Fruit fly (Drosophila melanogaster) whole organism, pupa: Measurements from ENCODE around the gene CG33298.

Source experiments
- CG10348 ChIP-seq: fragments of 200-800 bp; sonication (Bioruptor generic); IDR thresholded peaks from 2 replicates; pipeline ENCODE4 v1.3.6; 2022; ENCODE audit warnings: missing biosample characterization, missing genetic modification characterization
- CG12605 ChIP-seq: fragments of 200-800 bp; sonication (Bioruptor generic); IDR thresholded peaks from 2 replicates; pipeline ENCODE4 v1.3.6; 2022; ENCODE audit warnings: missing biosample characterization, missing genetic modification characterization
- CG13204 ChIP-seq: fragments of 200-800 bp; sonication (Bioruptor generic); optimal IDR thresholded peaks from 2 replicates; lab custom pipeline; 2018; ENCODE audit warnings: missing biosample characterization, mild to moderate bottlenecking, missing genetic modification characterization, moderate library complexity
- CG14655 ChIP-seq: fragments of 200-800 bp; sonication (Bioruptor generic); optimal IDR thresholded peaks from 3 replicates; lab custom pipeline; 2017; ENCODE audit warnings: mild to moderate bottlenecking, missing biosample characterization, missing genetic modification reagents, missing genetic modification characterization
- CG15710 ChIP-seq: fragments of 200-800 bp; sonication (Bioruptor generic); optimal IDR thresholded peaks from 2 replicates; lab custom pipeline; 2018; ENCODE audit warnings: missing biosample characterization, mild to moderate bottlenecking, missing genetic modification characterization, moderate library complexity
- CG17806 ChIP-seq: fragments of 200-800 bp; sonication (Bioruptor generic); optimal IDR thresholded peaks from 2 replicates; lab custom pipeline; 2018; ENCODE audit warnings: missing biosample characterization, mild to moderate bottlenecking, missing genetic modification characterization, moderate library complexity
- CG32121 ChIP-seq: fragments of 200-800 bp; sonication (Bioruptor generic); IDR thresholded peaks from 2 replicates; pipeline ENCODE4 v1.3.6; 2022; ENCODE audit warnings: missing biosample characterization, missing genetic modification characterization
- CG34367 ChIP-seq: fragments of 200-800 bp; sonication (Bioruptor generic); optimal IDR thresholded peaks from 2 replicates; lab custom pipeline; 2018; ENCODE audit warnings: missing biosample characterization, mild to moderate bottlenecking, missing genetic modification characterization
- CG4496 ChIP-seq: fragments of 200-800 bp; sonication (Bioruptor generic); IDR thresholded peaks from 3 replicates; pipeline ENCODE4 v1.3.6; 2022; ENCODE audit warnings: missing biosample characterization, missing genetic modification characterization
- CG8159 ChIP-seq: fragments of 200-800 bp; sonication (Bioruptor generic); optimal IDR thresholded peaks from 3 replicates; lab custom pipeline; 2018; ENCODE audit warnings: missing biosample characterization, mild to moderate bottlenecking, missing genetic modification characterization, moderate library complexity
- CG8301 ChIP-seq: fragments of 200-800 bp; sonication (Bioruptor generic); optimal IDR thresholded peaks from 2 replicates; lab custom pipeline; 2018; ENCODE audit warnings: missing biosample characterization, mild to moderate bottlenecking, missing genetic modification characterization
- CG9948 ChIP-seq: fragments of 200-800 bp; sonication (Bioruptor generic); optimal IDR thresholded peaks from 2 replicates; lab custom pipeline; 2018; ENCODE audit warnings: missing biosample characterization, mild to moderate bottlenecking, missing genetic modification characterization, moderate library complexity
- D1 ChIP-seq: fragments of 200-800 bp; sonication (Bioruptor generic); optimal IDR thresholded peaks from 2 replicates; lab custom pipeline; 2018; ENCODE audit warnings: missing biosample characterization, mild to moderate bottlenecking, missing genetic modification characterization, moderate library complexity
- EcR ChIP-seq: fragments of 200-800 bp; sonication (Bioruptor generic); optimal IDR thresholded peaks from 3 replicates; lab custom pipeline; 2019; ENCODE audit warnings: missing biosample characterization, missing genetic modification characterization, mild to moderate bottlenecking, moderate library complexity, missing genetic modification reagents
- Ets98B ChIP-seq: fragments of 200-800 bp; sonication (Bioruptor generic); IDR thresholded peaks from 2 replicates; pipeline ENCODE4 v1.3.6; 2022; ENCODE audit warnings: missing biosample characterization, missing genetic modification characterization
- Pif1A ChIP-seq: fragments of 200-800 bp; sonication (Bioruptor generic); optimal IDR thresholded peaks from 3 replicates; lab custom pipeline; 2016; ENCODE audit warnings: missing biosample characterization, missing genetic modification characterization
- Pif1B ChIP-seq: fragments of 200-800 bp; sonication (Bioruptor generic); optimal IDR thresholded peaks from 3 replicates; lab custom pipeline; 2016; ENCODE audit warnings: missing biosample characterization, missing genetic modification characterization
- Snoo ChIP-seq: fragments of 200-800 bp; sonication (Bioruptor generic); optimal IDR thresholded peaks from 3 replicates; lab custom pipeline; 2017; ENCODE audit warnings: missing biosample characterization, mild to moderate bottlenecking, missing genetic modification characterization, inconsistent platforms
- fd96Ca ChIP-seq: fragments of 200-800 bp; sonication (Bioruptor generic); IDR thresholded peaks from 3 replicates; pipeline ENCODE4 v1.3.6; 2022; ENCODE audit warnings: missing biosample characterization, missing genetic modification characterization
- gl ChIP-seq: fragments of 200-800 bp; sonication (Bioruptor generic); optimal IDR thresholded peaks from 2 replicates; lab custom pipeline; 2018; ENCODE audit warnings: missing biosample characterization, mild to moderate bottlenecking, missing genetic modification characterization
- rn ChIP-seq: fragments of 200-800 bp; sonication (Bioruptor generic); IDR thresholded peaks from 2 replicates; pipeline ENCODE4 v1.3.6; 2022; ENCODE audit warnings: missing biosample characterization, missing genetic modification characterization

The CG33298 gene

DNA sequence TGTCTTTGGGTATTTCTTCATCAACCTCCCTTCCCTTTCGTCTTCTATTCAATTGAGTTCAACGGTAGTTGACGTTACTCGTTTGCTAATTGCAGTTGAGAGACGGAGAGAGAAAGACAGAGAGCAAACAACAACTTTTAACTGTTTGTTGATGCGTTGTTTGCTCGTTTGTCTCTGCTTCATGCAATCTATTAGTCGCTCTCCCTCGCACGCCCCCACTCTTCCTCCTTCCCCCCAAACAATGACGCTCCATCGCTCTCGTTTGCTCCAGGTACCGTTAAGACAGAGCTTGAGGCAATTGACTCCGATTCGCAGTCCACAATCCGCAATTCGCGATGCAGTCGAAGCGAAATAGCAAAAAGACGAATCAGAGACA lies 2.0 kb downstream of the CG33298 start:
- TF ChIP-seq CG12605 (GFP tag; lab: Robert Waterston, UW) = peak; percentile 9; the same call in 1 of the 2 replicates
- TF ChIP-seq EcR (GFP tag; lab: Kevin White, UChicago) = peak; percentile 81
- TF ChIP-seq CG17806 (tag; lab: Kevin White, UChicago) = no peak
- no peak for TF ChIP-seq CG8301 (tag; lab: Kevin White, UChicago)

DNA sequence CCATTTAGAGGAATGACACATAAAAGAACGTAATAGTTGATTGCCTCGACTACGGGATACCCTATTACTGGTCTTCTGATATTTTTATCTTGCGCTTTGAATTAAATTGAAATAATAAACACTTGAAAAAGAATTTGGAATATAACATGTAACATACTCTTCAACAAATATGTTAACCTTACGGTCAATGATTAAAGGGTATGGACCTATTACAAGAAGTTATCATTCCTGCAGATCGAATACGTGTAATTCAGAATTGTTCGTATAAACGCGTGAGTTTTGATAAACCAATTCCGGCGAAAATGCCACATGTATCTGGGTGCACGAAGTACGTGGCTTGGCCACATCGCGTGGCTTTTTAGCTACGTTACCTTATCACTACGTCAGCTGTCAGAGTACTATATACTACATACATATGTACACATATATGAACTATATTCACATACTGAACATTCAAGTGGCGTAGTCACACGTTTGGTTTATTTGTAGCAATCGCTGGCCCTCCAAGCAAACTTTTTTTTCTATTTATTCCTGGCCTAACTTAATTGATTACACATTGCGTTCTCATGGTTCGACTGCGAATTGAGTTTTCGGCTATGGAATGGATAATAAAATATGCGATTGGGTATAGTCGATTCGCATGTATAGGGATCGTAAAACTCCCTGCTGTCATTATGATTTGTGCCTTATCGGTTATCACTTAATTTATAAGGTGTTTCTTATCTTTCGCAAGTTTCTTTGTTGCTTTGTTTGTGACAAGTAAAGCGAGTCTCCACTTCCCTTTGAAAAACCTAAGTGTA lies 3.1 kb downstream of the CG33298 start:
- peak; percentile 51 for TF ChIP-seq Snoo (tag; lab: Kevin White, UChicago)
- no peak; the same call in 1 of the 2 replicates for TF ChIP-seq CG32121 (GFP tag; lab: Robert Waterston, UW)
- peak; percentile 56 for TF ChIP-seq CG14655 (GFP tag; lab: Kevin White, UChicago)
- TF ChIP-seq CG8159 (tag; lab: Kevin White, UChicago) = peak; percentile 58
- TF ChIP-seq CG17806 (tag; lab: Kevin White, UChicago) = peak; percentile 39
- TF ChIP-seq Pif1B (GFP tag; lab: Kevin White, UChicago) = peak; percentile 14
- no peak for TF ChIP-seq fd96Ca (GFP tag; lab: Robert Waterston, UW)
- TF ChIP-seq CG4496 = peak; percentile 55; the same call in 1 of the 3 replicates
- TF ChIP-seq gl (tag; lab: Kevin White, UChicago) = no peak
- TF ChIP-seq Pif1A (GFP tag; lab: Kevin White, UChicago) = peak; percentile 11
- peak; percentile 21 for TF ChIP-seq CG15710 (tag; lab: Kevin White, UChicago)
- no peak for TF ChIP-seq rn (GFP tag; lab: Robert Waterston, UW)
- TF ChIP-seq CG12605 (GFP tag; lab: Robert Waterston, UW) = no peak
- TF ChIP-seq CG34367 (tag; lab: Kevin White, UChicago) = peak; percentile 35
- TF ChIP-seq CG8301 (tag; lab: Kevin White, UChicago) = peak; percentile 53
- TF ChIP-seq CG13204 (GFP tag; lab: Kevin White, UChicago) = no peak
- peak; percentile 8 for TF ChIP-seq EcR (GFP tag; lab: Kevin White, UChicago)
- peak; percentile 37 for TF ChIP-seq CG9948
- peak; percentile 43 for TF ChIP-seq Ets98B

DNA sequence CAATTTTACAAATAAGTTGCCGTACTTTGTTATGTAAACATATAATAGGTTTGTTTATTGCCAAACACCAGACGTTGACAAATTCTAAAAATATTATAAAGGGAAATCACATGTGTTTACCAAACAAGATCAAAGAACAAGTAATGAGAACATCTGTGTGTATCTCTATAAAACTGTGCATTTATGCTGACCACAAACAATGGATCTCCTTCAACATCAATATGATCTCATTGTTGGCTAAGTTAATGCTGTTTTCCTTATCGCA lies 3.6 kb downstream of the CG33298 start:
- no peak for TF ChIP-seq CG15710 (tag; lab: Kevin White, UChicago)
- TF ChIP-seq fd96Ca (GFP tag; lab: Robert Waterston, UW) = no peak

DNA sequence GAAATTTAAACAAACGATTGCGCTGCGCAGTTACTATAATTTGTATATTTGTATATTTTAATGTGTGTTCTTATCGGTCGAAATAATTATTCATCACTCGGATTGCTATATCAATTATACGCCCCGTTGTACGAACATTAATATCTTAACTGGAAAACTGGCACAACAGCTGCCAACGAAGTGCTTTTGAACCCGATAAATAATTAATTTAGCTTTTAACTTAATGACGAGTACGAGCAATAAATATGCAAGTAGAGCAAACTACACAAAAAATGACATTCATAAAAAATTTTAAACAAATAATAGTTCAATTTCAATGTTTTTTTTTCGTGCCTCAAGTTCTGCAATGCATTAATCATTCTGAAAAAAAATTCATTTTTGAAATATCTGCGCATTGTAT lies 5.2 kb downstream of the CG33298 start:
- TF ChIP-seq rn (GFP tag; lab: Robert Waterston, UW) (no peak), gl (tag; lab: Kevin White, UChicago) (no peak), Snoo (tag; lab: Kevin White, UChicago) (no peak), CG10348 (no peak), EcR (GFP tag; lab: Kevin White, UChicago) (no peak), CG17806 (tag; lab: Kevin White, UChicago) (no peak), D1 (tag; lab: Kevin White, UChicago) (no peak), CG34367 (tag; lab: Kevin White, UChicago) (no peak), fd96Ca (GFP tag; lab: Robert Waterston, UW) (no peak), CG4496 (no peak), CG15710 (tag; lab: Kevin White, UChicago) (no peak), CG12605 (GFP tag; lab: Robert Waterston, UW) (no peak), Pif1B (GFP tag; lab: Kevin White, UChicago) (no peak)

DNA sequence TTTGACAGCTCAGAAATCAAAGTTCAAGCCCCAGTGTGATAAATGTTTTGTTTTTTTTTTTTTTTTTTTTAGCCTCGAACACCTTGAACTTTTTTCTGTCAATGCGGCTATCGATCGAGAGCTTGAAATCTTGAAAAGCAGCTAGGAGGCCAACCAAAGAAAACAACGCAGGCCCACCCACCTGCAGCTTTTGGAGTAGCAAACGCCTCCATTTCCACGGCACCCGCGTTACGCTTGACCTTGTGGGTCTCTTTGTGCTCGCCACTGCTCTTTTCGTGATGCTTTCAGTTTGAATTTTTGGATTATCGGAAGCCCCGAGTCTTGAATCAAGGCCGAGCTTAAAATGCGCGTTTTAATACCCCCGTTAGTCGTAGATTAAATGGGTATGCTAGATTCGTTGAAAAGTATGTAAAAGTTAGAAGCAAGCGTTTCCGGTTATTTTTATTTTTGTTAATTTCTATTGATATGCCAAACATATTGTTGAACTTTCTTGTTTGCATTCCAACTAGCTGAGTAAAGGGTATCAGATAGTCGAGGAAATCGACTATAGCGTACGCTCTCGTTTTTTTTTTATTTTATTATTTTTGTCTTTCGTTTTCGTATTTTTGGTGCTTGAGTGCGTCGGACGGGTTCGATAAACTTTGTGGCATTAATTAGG lies 7.6 kb downstream of the CG33298 start:
- TF ChIP-seq Ets98B (no peak), Pif1A (GFP tag; lab: Kevin White, UChicago) (no peak), Snoo (tag; lab: Kevin White, UChicago) (no peak), CG8159 (tag; lab: Kevin White, UChicago) (no peak), CG34367 (tag; lab: Kevin White, UChicago) (no peak), fd96Ca (GFP tag; lab: Robert Waterston, UW) (no peak), CG12605 (GFP tag; lab: Robert Waterston, UW) (no peak), EcR (GFP tag; lab: Kevin White, UChicago) (no peak), Pif1B (GFP tag; lab: Kevin White, UChicago) (no peak), D1 (tag; lab: Kevin White, UChicago) (no peak), CG8301 (tag; lab: Kevin White, UChicago) (no peak), CG14655 (GFP tag; lab: Kevin White, UChicago) (no peak), CG10348 (no peak), CG17806 (tag; lab: Kevin White, UChicago) (no peak), CG32121 (GFP tag; lab: Robert Waterston, UW) (no peak), CG4496 (no peak), CG13204 (GFP tag; lab: Kevin White, UChicago) (no peak), CG15710 (tag; lab: Kevin White, UChicago) (no peak)
